Worm (Caenorhabditis elegans): Measurements from ENCODE around the gene F47B7.3.

ce11 chrX:3768717-3769116 is 4.5 kb upstream of the F47B7.3 start, which contains the start of gene F47B7.5:
- TF ChIP-seq skn-1 (tag; optimal IDR thresholded peaks at IDR 0.05) (no peak), nhr-76 (tag; optimal IDR thresholded peaks at IDR 0.05) (no peak), ama-1 (optimal IDR thresholded peaks at IDR 0.05) (no peak), pqm-1 (tag; optimal IDR thresholded peaks at IDR 0.05) (no peak), aly-2 (tag; optimal IDR thresholded peaks at IDR 0.05) (no peak), elt-2 (tag; optimal IDR thresholded peaks at IDR 0.05) (no peak), unc-62 (GFP tag; optimal IDR thresholded peaks at IDR 0.05) (no peak), fkh-10 (GFP tag; optimal IDR thresholded peaks at IDR 0.05) (no peak)

Measured in whole organism, L3 larva.